Fruit fly (Drosophila melanogaster): ENCODE data around the gene FER.

FER gene

dm6 chr3R:9341189-9342012 is 52.9 kb downstream of the FER start (continued):
- TF ChIP-seq HLH54F (GFP tag; optimal IDR thresholded peaks at IDR 0.05), result peak; percentile 41
- TF ChIP-seq stc (GFP tag; IDR thresholded peaks at IDR 0.05), result peak; percentile 56; the same call in 1 of the 2 replicates
- peak; percentile 38 for TF ChIP-seq CG17328 (GFP tag; IDR thresholded peaks at IDR 0.05)
- peak; percentile 57; the same call in 1 of the 2 replicates for TF ChIP-seq CG10366 (GFP tag; IDR thresholded peaks at IDR 0.05)
- TF ChIP-seq CG6791 (GFP tag; IDR thresholded peaks at IDR 0.05; ENCODE audit: partially characterized antibody), result 0 out of 3 replicates have a peak, but pooled peaks have one; percentile 58
- no peak for TF ChIP-seq pita (GFP tag; optimal IDR thresholded peaks at IDR 0.05)
- peak; percentile 6 for TF ChIP-seq Camta (GFP tag; optimal IDR thresholded peaks at IDR 0.05)
- TF ChIP-seq vvl (GFP tag; IDR thresholded peaks at IDR 0.05), result peak; percentile 61
- peak; percentile 60 for TF ChIP-seq az2 (GFP tag; optimal IDR thresholded peaks at IDR 0.05)
- peak; percentile 44; the same call in 1 of the 2 replicates for TF ChIP-seq Oaz (GFP tag; IDR thresholded peaks at IDR 0.05)
- peak; percentile 68 for TF ChIP-seq D19A (tag; optimal IDR thresholded peaks at IDR 0.05)
- no peak for TF ChIP-seq CG1024 (GFP tag; IDR thresholded peaks at IDR 0.05)
- TF ChIP-seq ken (GFP tag; IDR thresholded peaks at IDR 0.05), result peak; percentile 25; the same call in 1 of the 3 replicates
- peak; percentile 86; the same call in 2 of the 3 replicates for TF ChIP-seq CG2199 (GFP tag; IDR thresholded peaks at IDR 0.05)
- peak; percentile 64; the same call in 1 of the 2 replicates for TF ChIP-seq lmd (GFP tag; IDR thresholded peaks at IDR 0.05)
- no peak for TF ChIP-seq lov (optimal IDR thresholded peaks at IDR 0.05)
- TF ChIP-seq lov (GFP tag; IDR thresholded peaks at IDR 0.05), result peak; percentile 61; the same call in 1 of the 3 replicates
- TF ChIP-seq tin (GFP tag; optimal IDR thresholded peaks at IDR 0.05), result peak; percentile 71
- TF ChIP-seq CTCF (GFP tag; optimal IDR thresholded peaks at IDR 0.05), result peak; percentile 20
- peak; percentile 8 for TF ChIP-seq CG4820 (GFP tag; optimal IDR thresholded peaks at IDR 0.05)
- TF ChIP-seq stwl (tag; optimal IDR thresholded peaks at IDR 0.05), result no peak
- no peak for TF ChIP-seq Poxn (GFP tag; IDR thresholded peaks at IDR 0.05)
- peak; percentile 66 for TF ChIP-seq zfh2 (GFP tag; optimal IDR thresholded peaks at IDR 0.05)
- peak; percentile 94 for TF ChIP-seq HLHmδ (GFP tag; optimal IDR thresholded peaks at IDR 0.05)
- TF ChIP-seq B-H1 (GFP tag; IDR thresholded peaks at IDR 0.05), result peak; percentile 33; the same call in 2 of the 3 replicates
- TF ChIP-seq zen2 (GFP tag; IDR thresholded peaks at IDR 0.05; ENCODE audit: partially characterized antibody), result no peak; the same call in 2 of the 3 replicates
- TF ChIP-seq CG8359 (GFP tag; optimal IDR thresholded peaks at IDR 0.05; ENCODE audit: borderline replicate concordance), result peak; percentile 64
- no peak for TF ChIP-seq fru (optimal IDR thresholded peaks at IDR 0.05)
- peak; percentile 75 for TF ChIP-seq org-1 (GFP tag; optimal IDR thresholded peaks at IDR 0.05)
- peak; percentile 72 for TF ChIP-seq Vsx1 (GFP tag; optimal IDR thresholded peaks at IDR 0.05)
- TF ChIP-seq CG1832 (GFP tag; optimal IDR thresholded peaks at IDR 0.05), result no peak
- peak; percentile 68 for TF ChIP-seq tna (GFP tag; IDR thresholded peaks at IDR 0.05; ENCODE audit: partially characterized antibody)
- peak; percentile 1 for TF ChIP-seq da (GFP tag; optimal IDR thresholded peaks at IDR 0.05)
- peak; percentile 20 for TF ChIP-seq CG1792 (GFP tag; optimal IDR thresholded peaks at IDR 0.05)
- TF ChIP-seq CG7786 (GFP tag; optimal IDR thresholded peaks at IDR 0.05), result peak; percentile 22
- peak; percentile 84 for TF ChIP-seq CG11504 (tag; optimal IDR thresholded peaks at IDR 0.05)
- no peak for TF ChIP-seq z (GFP tag; IDR thresholded peaks at IDR 0.05)
- peak; percentile 63 for TF ChIP-seq ems (GFP tag; optimal IDR thresholded peaks at IDR 0.05)
- TF ChIP-seq CG7745 (tag; optimal IDR thresholded peaks at IDR 0.05), result no peak
- no peak for TF ChIP-seq dan (GFP tag; IDR thresholded peaks at IDR 0.05)
- no peak for TF ChIP-seq disco-r (GFP tag; optimal IDR thresholded peaks at IDR 0.05)
- no peak for TF ChIP-seq jigr1 (GFP tag; IDR thresholded peaks at IDR 0.05)
- TF ChIP-seq Blimp-1 (GFP tag; optimal IDR thresholded peaks at IDR 0.05), result peak; percentile 61
- TF ChIP-seq Max (GFP tag; optimal IDR thresholded peaks at IDR 0.05), result peak; percentile 59
- TF ChIP-seq sens-2 (GFP tag; IDR thresholded peaks at IDR 0.05), result no peak; the same call in 1 of the 2 replicates
- peak; percentile 77 for TF ChIP-seq CG7987 (GFP tag; optimal IDR thresholded peaks at IDR 0.05)
- peak; percentile 85 for TF ChIP-seq CG9932 (GFP tag; IDR thresholded peaks at IDR 0.05)
- TF ChIP-seq CG12744 (GFP tag; optimal IDR thresholded peaks at IDR 0.05), result peak; percentile 66
- peak; percentile 89 for TF ChIP-seq CG30403 (GFP tag; optimal IDR thresholded peaks at IDR 0.05)
- peak; percentile 51 for TF ChIP-seq D19B (GFP tag; optimal IDR thresholded peaks at IDR 0.05)

Measured in whole organism, embryonic.